Worm (Caenorhabditis elegans) whole organism, L2 larva: Measurements from ENCODE around the gene F28H7.2.

Experiments
- C34F6.9 ChIP-seq: fragments of 150-350 bp; optimal IDR thresholded peaks from 2 replicates; lab custom pipeline; 2014; ENCODE audit warnings: missing biosample characterization, missing genetic modification characterization
- Y55F3AM.14 ChIP-seq: fragments of 200-800 bp; sonication (Bioruptor generic); optimal IDR thresholded peaks from 2 replicates; lab custom pipeline; 2018; ENCODE audit warnings: mild to moderate bottlenecking, missing genetic modification characterization, missing compliant biosample characterization
- ZK546.5 ChIP-seq: sonication (generic microtip); optimal IDR thresholded peaks from 2 replicates; lab custom pipeline; 2017; ENCODE audit warnings: missing biosample characterization, missing genetic modification characterization
- aly-2 ChIP-seq: fragments of 150-350 bp; optimal IDR thresholded peaks from 2 replicates; lab custom pipeline; 2014; ENCODE audit warnings: missing biosample characterization, missing genetic modification characterization
- ama-1 ChIP-seq: fragments of 150-350 bp; optimal IDR thresholded peaks from 2 replicates; lab custom pipeline; 2018; ENCODE audit warnings: inconsistent platforms
- blmp-1 ChIP-seq: sonication (generic microtip); optimal IDR thresholded peaks from 2 replicates; lab custom pipeline; 2017; ENCODE audit warnings: missing genetic modification characterization, mild to moderate bottlenecking, missing compliant biosample characterization, antibody characterized with exemption, moderate library complexity; ENCODE audit not compliant: insufficient read depth
- ceh-82 ChIP-seq: fragments of 150-350 bp; optimal IDR thresholded peaks from 2 replicates; lab custom pipeline; 2014; ENCODE audit warnings: missing biosample characterization, missing genetic modification characterization
- crh-2 ChIP-seq: sonication (generic microtip); optimal IDR thresholded peaks from 2 replicates; lab custom pipeline; 2017; ENCODE audit warnings: missing biosample characterization, missing genetic modification characterization
- egl-27 ChIP-seq: sonication (generic microtip); optimal IDR thresholded peaks from 3 replicates; lab custom pipeline; 2017; ENCODE audit warnings: missing biosample characterization, missing genetic modification reagents, missing genetic modification characterization
- elt-1 ChIP-seq: fragments of 150-350 bp; optimal IDR thresholded peaks from 2 replicates; lab custom pipeline; 2014; ENCODE audit warnings: missing biosample characterization, missing genetic modification characterization
- fos-1 ChIP-seq: fragments of 150-350 bp; optimal IDR thresholded peaks from 2 replicates; lab custom pipeline; 2014; ENCODE audit warnings: missing biosample characterization, missing genetic modification characterization
- lin-11 ChIP-seq: fragments of 150-350 bp; sonication (generic microtip); optimal IDR thresholded peaks from 2 replicates; lab custom pipeline; 2014; ENCODE audit warnings: missing biosample characterization, missing genetic modification characterization, inconsistent platforms, mixed read lengths
- mab-5 ChIP-seq: fragments of 150-350 bp; optimal IDR thresholded peaks from 2 replicates; lab custom pipeline; 2014; ENCODE audit warnings: missing biosample characterization, missing genetic modification characterization
- mbf-1 ChIP-seq: sonication (generic microtip); optimal IDR thresholded peaks from 2 replicates; lab custom pipeline; 2017; ENCODE audit warnings: missing biosample characterization, missing genetic modification characterization
- mdl-1 ChIP-seq, 2 experiments: fragments of 150-350 bp in 1 of 2; sonication (generic microtip) in 1 of 2; optimal IDR thresholded peaks; 2 replicates each; lab custom pipeline; 2017; ENCODE audit warnings: missing biosample characterization in 2 of 2, missing genetic modification characterization in 2 of 2
- nhr-10 ChIP-seq: sonication (generic microtip); optimal IDR thresholded peaks from 2 replicates; lab custom pipeline; 2017; ENCODE audit warnings: missing biosample characterization, missing genetic modification characterization
- nhr-12 ChIP-seq: fragments of 150-350 bp; optimal IDR thresholded peaks from 2 replicates; lab custom pipeline; 2014; ENCODE audit warnings: missing biosample characterization, missing genetic modification characterization
- nhr-129 ChIP-seq: fragments of 150-350 bp; optimal IDR thresholded peaks from 2 replicates; lab custom pipeline; 2014; ENCODE audit warnings: missing biosample characterization, missing genetic modification characterization
- nhr-21 ChIP-seq: fragments of 150-350 bp; optimal IDR thresholded peaks from 2 replicates; lab custom pipeline; 2014; ENCODE audit warnings: missing biosample characterization, missing genetic modification characterization
- nhr-23 ChIP-seq: fragments of 150-350 bp; optimal IDR thresholded peaks from 2 replicates; lab custom pipeline; 2014; ENCODE audit warnings: missing biosample characterization, missing genetic modification reagents, missing genetic modification characterization
- nhr-6 ChIP-seq: fragments of 150-350 bp; optimal IDR thresholded peaks from 2 replicates; lab custom pipeline; 2014; ENCODE audit warnings: missing biosample characterization, missing genetic modification characterization
- peb-1 ChIP-seq: fragments of 150-350 bp; optimal IDR thresholded peaks from 2 replicates; lab custom pipeline; 2014; ENCODE audit warnings: missing biosample characterization, missing genetic modification characterization
- skn-1 ChIP-seq: sonication (generic microtip); optimal IDR thresholded peaks from 2 replicates; lab custom pipeline; 2017; ENCODE audit warnings: missing biosample characterization, missing genetic modification characterization
- sma-3 ChIP-seq: sonication (generic microtip); optimal IDR thresholded peaks from 2 replicates; lab custom pipeline; 2016; ENCODE audit warnings: missing genetic modification reagents, missing genetic modification characterization, missing compliant biosample characterization
- unc-39 ChIP-seq: fragments of 150-350 bp; optimal IDR thresholded peaks from 2 replicates; lab custom pipeline; 2014; ENCODE audit warnings: missing biosample characterization, missing genetic modification characterization
- unc-55 ChIP-seq: fragments of 150-350 bp; sonication (generic microtip); optimal IDR thresholded peaks from 3 replicates; lab custom pipeline; 2014; ENCODE audit warnings: missing biosample characterization, missing genetic modification reagents, missing genetic modification characterization
- unc-62 ChIP-seq: fragments of 150-350 bp; optimal IDR thresholded peaks from 2 replicates; lab custom pipeline; 2014; ENCODE audit warnings: missing biosample characterization, missing genetic modification reagents, missing genetic modification characterization
- zag-1 ChIP-seq: fragments of 150-350 bp; optimal IDR thresholded peaks from 2 replicates; lab custom pipeline; 2014; ENCODE audit warnings: missing biosample characterization, missing genetic modification characterization
- ztf-4 ChIP-seq: fragments of 150-350 bp; optimal IDR thresholded peaks from 2 replicates; lab custom pipeline; 2014; ENCODE audit warnings: missing biosample characterization, missing genetic modification characterization

Gene F28H7.2

ce11 chrV:10747263-10747951, at the start of gene F28H7.2, which contains the start of gene selt-1.2:
F28H7.2 (plus strand) TSS chrV:10747901.
selt-1.2 (minus strand) TSS chrV:10747363.
- TF ChIP-seq ZK546.5 (tag; lab: Kevin White, UChicago): no peak
- no peak for TF ChIP-seq aly-2 (tag; lab: Kevin White, UChicago)
- no peak for TF ChIP-seq fos-1 (tag; lab: Kevin White, UChicago)
- no peak for TF ChIP-seq egl-27 (tag; lab: Kevin White, UChicago)
- no peak for TF ChIP-seq unc-62 (GFP tag; lab: Kevin White, UChicago)
- no peak for TF ChIP-seq mdl-1 (tag; optimal IDR thresholded peaks at IDR 0.05; lab: Kevin White, UChicago)
- no peak for TF ChIP-seq C34F6.9 (tag; lab: Kevin White, UChicago)
- TF ChIP-seq unc-55 (GFP tag; lab: Kevin White, UChicago): no peak
- no peak for TF ChIP-seq sma-3 (GFP tag; lab: Kevin White, UChicago)
- TF ChIP-seq unc-39 (tag; lab: Kevin White, UChicago): no peak
- no peak for TF ChIP-seq nhr-23 (tag; lab: Kevin White, UChicago)
- no peak for TF ChIP-seq crh-2
- no peak for TF ChIP-seq mab-5 (tag; lab: Kevin White, UChicago)
- no peak for TF ChIP-seq nhr-129 (tag; lab: Kevin White, UChicago)
- no peak for TF ChIP-seq blmp-1 (tag; lab: Kevin White, UChicago)
- TF ChIP-seq ztf-4 (tag; lab: Kevin White, UChicago): no peak
- no peak for TF ChIP-seq zag-1 (tag; lab: Kevin White, UChicago)
- TF ChIP-seq mbf-1 (tag; lab: Kevin White, UChicago): no peak
- TF ChIP-seq nhr-12: no peak

ce11 chrV:10699122-10699521, 48.6 kb upstream of the F28H7.2 start:
- TF ChIP-seq ceh-82 (tag; lab: Kevin White, UChicago): no peak
- TF ChIP-seq fos-1 (tag; lab: Kevin White, UChicago): no peak
- TF ChIP-seq crh-2: peak; percentile 63

ce11 chrV:10702249-10702648, 45.5 kb upstream of the F28H7.2 start, which contains the start of gene pph-1:
pph-1 (plus strand) TSS chrV:10702549.
- TF ChIP-seq ama-1 (lab: Kevin White, UChicago) (no peak), C34F6.9 (tag; lab: Kevin White, UChicago) (no peak), elt-1 (tag; lab: Kevin White, UChicago) (no peak), nhr-10 (tag; lab: Kevin White, UChicago) (no peak)

- TF ChIP-seq blmp-1 (tag; lab: Kevin White, UChicago): peak; percentile 7
- TF ChIP-seq skn-1 (tag; lab: Kevin White, UChicago): no peak
- TF ChIP-seq, all 48 proteins: peak for 1
Observed at ce11 chrV:10702910-10703309, 44.8 kb upstream of the F28H7.2 start.

- no peak for TF ChIP-seq nhr-21
- TF ChIP-seq lin-11: peak; percentile 45
- TF ChIP-seq, all 48 proteins: peak for 1
Observed at ce11 chrV:10708346-10708745, 39.4 kb upstream of the F28H7.2 start.

- peak; percentile 85 for TF ChIP-seq nhr-129 (tag; lab: Kevin White, UChicago)
- no peak for TF ChIP-seq Y55F3AM.14
- TF ChIP-seq blmp-1 (tag; lab: Kevin White, UChicago): no peak
- no peak for TF ChIP-seq C34F6.9 (tag; lab: Kevin White, UChicago)
- TF ChIP-seq crh-2: no peak
- TF ChIP-seq skn-1 (tag; lab: Kevin White, UChicago): no peak
- no peak for TF ChIP-seq nhr-6 (tag; lab: Kevin White, UChicago)
- no peak for TF ChIP-seq peb-1
Observed at ce11 chrV:10709385-10709784, 38.3 kb upstream of the F28H7.2 start.

- TF ChIP-seq ceh-82 (tag; lab: Kevin White, UChicago) (no peak), fos-1 (tag; lab: Kevin White, UChicago) (peak; percentile 20)
Observed at ce11 chrV:10711004-10711403, 36.7 kb upstream of the F28H7.2 start.
